Fruit fly (Drosophila melanogaster) whole organism, prepupa: Measurements from ENCODE around the gene CG5172.
A peak's percentile ranks its signal among the peaks of the same experiment; 100 is the strongest.

Experiments
- CG6854 ChIP-seq: fragments of 200-800 bp; sonication (Bioruptor generic); optimal IDR thresholded peaks from 2 replicates; lab custom pipeline; 2017; ENCODE audit warnings: missing biosample characterization, mild to moderate bottlenecking, missing genetic modification characterization
- CG9139 ChIP-seq: fragments of 200-800 bp; sonication (Bioruptor generic); optimal IDR thresholded peaks from 3 replicates; lab custom pipeline; 2017; ENCODE audit warnings: missing biosample characterization, mild to moderate bottlenecking, missing genetic modification characterization
- OdsH ChIP-seq: fragments of 200-800 bp; sonication (Bioruptor generic); optimal IDR thresholded peaks from 3 replicates; lab custom pipeline; 2016; ENCODE audit warnings: missing biosample characterization, missing genetic modification characterization
- vri ChIP-seq: fragments of 200-800 bp; sonication (Bioruptor generic); optimal IDR thresholded peaks from 3 replicates; lab custom pipeline; 2016; ENCODE audit warnings: missing biosample characterization, mild to moderate bottlenecking, missing genetic modification characterization

- TF ChIP-seq CG9139 (GFP tag; lab: Kevin White, UChicago) (peak; percentile 95), CG6854 (peak; percentile 97), vri (GFP tag; lab: Kevin White, UChicago) (peak; percentile 31), OdsH (peak; percentile 34)
These were observed 42.7 kb upstream of the CG5172 start for dm6 chrX:17178484-17178921.
